Fruit fly (Drosophila melanogaster): Measurements from ENCODE around the gene CG6865.

Gene CG6865

dm6 chr3L:18848436-18848835, 15.0 kb upstream of the CG6865 start (continued):
- no peak for TF ChIP-seq wor (GFP tag; IDR thresholded peaks at IDR 0.05)
- peak; percentile 51 for TF ChIP-seq repo (GFP tag; optimal IDR thresholded peaks at IDR 0.05)
- TF ChIP-seq ap (GFP tag; IDR thresholded peaks at IDR 0.05): 0 out of 2 replicates have a peak, but pooled peaks have one; percentile 28
- no peak; the same call in 1 of the 2 replicates for TF ChIP-seq HLH3B (GFP tag; IDR thresholded peaks at IDR 0.05)
- TF ChIP-seq CG11695 (GFP tag; IDR thresholded peaks at IDR 0.05): no peak
- TF ChIP-seq CG6854 (GFP tag; optimal IDR thresholded peaks at IDR 0.05): peak; percentile 65
- no peak for TF ChIP-seq Hand (GFP tag; optimal IDR thresholded peaks at IDR 0.05)
- peak; percentile 61 for TF ChIP-seq CG9609 (GFP tag; optimal IDR thresholded peaks at IDR 0.05)
- no peak for TF ChIP-seq z (GFP tag; IDR thresholded peaks at IDR 0.05)
- no peak for TF ChIP-seq vnd (GFP tag; IDR thresholded peaks at IDR 0.05; ENCODE audit: partially characterized antibody)
- no peak for TF ChIP-seq Stat92E (GFP tag; optimal IDR thresholded peaks at IDR 0.05)
- no peak for TF ChIP-seq CG9797 (GFP tag; optimal IDR thresholded peaks at IDR 0.05)
- TF ChIP-seq CG6791 (GFP tag; IDR thresholded peaks at IDR 0.05; ENCODE audit: partially characterized antibody): no peak; the same call in 1 of the 3 replicates
- no peak for TF ChIP-seq CG31224 (GFP tag; IDR thresholded peaks at IDR 0.05)
- TF ChIP-seq CG14710 (tag; optimal IDR thresholded peaks at IDR 0.05): peak; percentile 59
- TF ChIP-seq Jarid2 (GFP tag; optimal IDR thresholded peaks at IDR 0.05): peak; percentile 65
- peak; percentile 16 for TF ChIP-seq pzg (GFP tag; optimal IDR thresholded peaks at IDR 0.05)
- TF ChIP-seq CG4617 (GFP tag; optimal IDR thresholded peaks at IDR 0.05; ENCODE audit: borderline replicate concordance): peak; percentile 32
- TF ChIP-seq sima (GFP tag; optimal IDR thresholded peaks at IDR 0.05): peak; percentile 21
- peak; percentile 81 for TF ChIP-seq Bgb (GFP tag; IDR thresholded peaks at IDR 0.05; ENCODE audit: partially characterized antibody)
- no peak for TF ChIP-seq sna (GFP tag; IDR thresholded peaks at IDR 0.05; ENCODE audit: partially characterized antibody)
- TF ChIP-seq CG18764 (GFP tag; optimal IDR thresholded peaks at IDR 0.05): peak; percentile 48
- peak; percentile 34 for TF ChIP-seq Bteb2 (GFP tag; optimal IDR thresholded peaks at IDR 0.05)
- no peak for TF ChIP-seq CG6272 (GFP tag; IDR thresholded peaks at IDR 0.05)
- TF ChIP-seq tio (GFP tag; optimal IDR thresholded peaks at IDR 0.05): peak; percentile 33
- TF ChIP-seq HLH4C (GFP tag; IDR thresholded peaks at IDR 0.05; ENCODE audit: partially characterized antibody): no peak
- TF ChIP-seq CG4730 (GFP tag; IDR thresholded peaks at IDR 0.05): no peak; the same call in 1 of the 2 replicates
- no peak for TF ChIP-seq nom (GFP tag; optimal IDR thresholded peaks at IDR 0.05)
- peak in 1 of 2 experiments; percentile 64 for TF ChIP-seq eve (GFP tag; optimal IDR thresholded peaks at IDR 0.05)
- peak; percentile 60 for TF ChIP-seq CG12391 (tag; optimal IDR thresholded peaks at IDR 0.05)
- TF ChIP-seq ab (GFP tag; optimal IDR thresholded peaks at IDR 0.05): no peak
- peak; percentile 17 for TF ChIP-seq CG13894 (tag; optimal IDR thresholded peaks at IDR 0.05)
- TF ChIP-seq sens (GFP tag): peak; percentile 95
- TF ChIP-seq Bdp1 (GFP tag; optimal IDR thresholded peaks at IDR 0.05): no peak
- TF ChIP-seq Vsx1 (GFP tag; optimal IDR thresholded peaks at IDR 0.05): peak; percentile 61
- peak; percentile 77 for TF ChIP-seq dm (GFP tag; optimal IDR thresholded peaks at IDR 0.05)
- TF ChIP-seq kay (GFP tag; optimal IDR thresholded peaks at IDR 0.05): no peak
- no peak for TF ChIP-seq dan (GFP tag; IDR thresholded peaks at IDR 0.05)
- peak; percentile 7 for TF ChIP-seq gfzf (GFP tag; optimal IDR thresholded peaks at IDR 0.05)
- no peak for TF ChIP-seq br (optimal IDR thresholded peaks at IDR 0.05)
- TF ChIP-seq tup (GFP tag; optimal IDR thresholded peaks at IDR 0.05): peak; percentile 47
- TF ChIP-seq CG14441 (GFP tag; IDR thresholded peaks at IDR 0.05): no peak
- TF ChIP-seq mirr (GFP tag; optimal IDR thresholded peaks at IDR 0.05): no peak
- TF ChIP-seq chinmo (GFP tag; IDR thresholded peaks at IDR 0.05; ENCODE audit: partially characterized antibody): peak; percentile 80; the same call in 2 of the 4 replicates
- TF ChIP-seq jumu (GFP tag; optimal IDR thresholded peaks at IDR 0.05): peak; percentile 42
- peak; percentile 74 for TF ChIP-seq bcd (GFP tag; optimal IDR thresholded peaks at IDR 0.05)
- TF ChIP-seq Aef1 (GFP tag; IDR thresholded peaks at IDR 0.05): no peak; the same call in 2 of the 3 replicates
- peak; percentile 63 for TF ChIP-seq slp2 (GFP tag; optimal IDR thresholded peaks at IDR 0.05)
- TF ChIP-seq CG6765 (GFP tag; optimal IDR thresholded peaks at IDR 0.05): peak; percentile 73
- peak; percentile 46 for TF ChIP-seq Nf-YB (GFP tag; optimal IDR thresholded peaks at IDR 0.05)
- peak; percentile 78 for TF ChIP-seq az2 (GFP tag; optimal IDR thresholded peaks at IDR 0.05)
